Worm (Caenorhabditis elegans) whole organism, L4 larva: ENCODE results near the gene metr-1.

ENCODE experiments used
- T20F7.1 ChIP-seq: fragments of 200-800 bp; sonication (Bioruptor generic); optimal IDR thresholded peaks from 2 replicates; lab custom pipeline; 2018; ENCODE audit warnings: mild to moderate bottlenecking, missing genetic modification characterization, missing compliant biosample characterization
- aha-1 ChIP-seq: fragments of 150-350 bp; peaks from one replicate; lab custom pipeline; 2014; ENCODE audit warnings: missing biosample characterization, missing genetic modification characterization
- aly-2 ChIP-seq: sonication (generic microtip); optimal IDR thresholded peaks from 2 replicates; lab custom pipeline; 2018; ENCODE audit warnings: missing biosample characterization, missing genetic modification characterization
- ama-1 ChIP-seq: fragments of 150-350 bp; optimal IDR thresholded peaks from 2 replicates; lab custom pipeline; 2014; ENCODE audit warnings: inconsistent platforms, mixed read lengths
- ceh-20 ChIP-seq: fragments of 200-800 bp; sonication (Bioruptor generic); IDR thresholded peaks from 2 replicates; pipeline ENCODE4 v1.3.6; 2022; ENCODE audit warnings: missing genetic modification reagents, missing genetic modification characterization, missing compliant biosample characterization
- ceh-44 ChIP-seq: fragments of 200-800 bp; sonication (Bioruptor generic); IDR thresholded peaks from 2 replicates; pipeline ENCODE4 v1.3.6; 2022; ENCODE audit warnings: missing genetic modification reagents, missing genetic modification characterization, missing compliant biosample characterization
- daf-19 ChIP-seq: fragments of 200-800 bp; sonication (Bioruptor generic); conservative IDR thresholded peaks from 2 replicates; pipeline ENCODE4 v1.3.6; 2022; ENCODE audit warnings: missing genetic modification characterization, missing compliant biosample characterization
- hlh-30 ChIP-seq: sonication (generic microtip); optimal IDR thresholded peaks from 2 replicates; lab custom pipeline; 2017; ENCODE audit warnings: antibody characterized with exemption, mild to moderate bottlenecking, missing genetic modification characterization, missing compliant biosample characterization; ENCODE audit not compliant: insufficient read depth
- lin-1 ChIP-seq: fragments of 200-800 bp; sonication (Bioruptor generic); IDR thresholded peaks from 2 replicates; pipeline ENCODE4 v1.3.6; 2022; ENCODE audit warnings: missing genetic modification reagents, missing genetic modification characterization, missing compliant biosample characterization
- madf-5 ChIP-seq, 2 experiments: fragments of 200-800 bp; sonication (Bioruptor generic); IDR thresholded peaks; 2 replicates each; pipeline ENCODE4 v1.3.6; 2022; ENCODE audit warnings: missing compliant biosample characterization in 2 of 2, missing genetic modification characterization in 2 of 2
- mdl-1 ChIP-seq, 2 experiments: fragments of 150-350 bp in 1 of 2; sonication (generic microtip) in 1 of 2; optimal IDR thresholded peaks; 2 replicates each; lab custom pipeline; 2014 to 2017; ENCODE audit warnings: missing biosample characterization in 2 of 2, missing genetic modification characterization in 2 of 2
- mdt-29 ChIP-seq: fragments of 200-800 bp; sonication (Bioruptor generic); IDR thresholded peaks from 2 replicates; pipeline ENCODE4 v1.3.6; 2022; ENCODE audit warnings: missing genetic modification reagents, missing genetic modification characterization, missing compliant biosample characterization
- mep-1 ChIP-seq: fragments of 150-350 bp; sonication (generic microtip); optimal IDR thresholded peaks from 3 replicates; lab custom pipeline; 2014; ENCODE audit warnings: missing biosample characterization, missing genetic modification characterization
- mes-2 ChIP-seq: sonication (generic microtip); optimal IDR thresholded peaks from 2 replicates; lab custom pipeline; 2016; ENCODE audit warnings: missing genotype, mild to moderate bottlenecking, missing genetic modification characterization, missing compliant biosample characterization; ENCODE audit not compliant: poor library complexity, severe bottlenecking
- mxl-2 ChIP-seq: fragments of 200-800 bp; sonication (Bioruptor generic); conservative IDR thresholded peaks from 2 replicates; pipeline ENCODE4 v1.3.6; 2022; ENCODE audit warnings: missing genetic modification reagents, missing genetic modification characterization, missing compliant biosample characterization
- nhr-11 ChIP-seq: fragments of 150-350 bp; optimal IDR thresholded peaks from 2 replicates; lab custom pipeline; 2014; ENCODE audit warnings: missing biosample characterization, missing genetic modification characterization
- nhr-25 ChIP-seq: sonication (generic microtip); optimal IDR thresholded peaks from 2 replicates; lab custom pipeline; 2017; ENCODE audit warnings: missing genetic modification characterization, mild to moderate bottlenecking, missing compliant biosample characterization, antibody characterized with exemption, moderate library complexity, borderline replicate concordance; ENCODE audit not compliant: insufficient read depth
- nhr-28 ChIP-seq: fragments of 150-350 bp; optimal IDR thresholded peaks from 2 replicates; lab custom pipeline; 2014; ENCODE audit warnings: missing biosample characterization, missing genetic modification characterization
- nhr-48 ChIP-seq: sonication (generic microtip); optimal IDR thresholded peaks from 2 replicates; lab custom pipeline; 2016; ENCODE audit warnings: mild to moderate bottlenecking, missing genetic modification characterization, missing compliant biosample characterization
- nhr-76 ChIP-seq: fragments of 150-350 bp; optimal IDR thresholded peaks from 2 replicates; lab custom pipeline; 2014; ENCODE audit warnings: missing biosample characterization, missing genetic modification characterization
- pqm-1 ChIP-seq: sonication (generic microtip); optimal IDR thresholded peaks from 2 replicates; lab custom pipeline; 2017; ENCODE audit warnings: missing biosample characterization, missing genetic modification characterization
- rbr-2 ChIP-seq: sonication (generic microtip); optimal IDR thresholded peaks from 2 replicates; lab custom pipeline; 2016; ENCODE audit warnings: missing genotype, missing genetic modification characterization, missing compliant biosample characterization
- saeg-2 ChIP-seq: fragments of 200-800 bp; sonication (Bioruptor generic); IDR thresholded peaks from 2 replicates; pipeline ENCODE4 v1.3.6; 2022; ENCODE audit warnings: missing genetic modification reagents, missing genetic modification characterization, missing compliant biosample characterization
- set-16 ChIP-seq: fragments of 200-800 bp; sonication (Bioruptor generic); IDR thresholded peaks from 2 replicates; pipeline ENCODE4 v1.3.6; 2022; ENCODE audit warnings: missing genetic modification reagents, missing genetic modification characterization, missing compliant biosample characterization
- snpc-1.2 ChIP-seq: fragments of 200-800 bp; sonication (Bioruptor generic); IDR thresholded peaks from 2 replicates; pipeline ENCODE4 v1.3.6; 2022; ENCODE audit warnings: missing genetic modification reagents, missing genetic modification characterization, missing compliant biosample characterization
- spr-1 ChIP-seq: sonication (generic microtip); optimal IDR thresholded peaks from 2 replicates; lab custom pipeline; 2016; ENCODE audit warnings: mild to moderate bottlenecking, missing genetic modification characterization, missing compliant biosample characterization
- tra-1 ChIP-seq: fragments of 200-800 bp; sonication (Bioruptor generic); IDR thresholded peaks from 2 replicates; pipeline ENCODE4 v1.3.6; 2022; ENCODE audit warnings: missing genetic modification reagents, missing genetic modification characterization, missing compliant biosample characterization
- unc-130 ChIP-seq: sonication (generic microtip); optimal IDR thresholded peaks from 2 replicates; lab custom pipeline; 2016; ENCODE audit warnings: missing genetic modification reagents, missing genetic modification characterization, missing compliant biosample characterization
- unc-62 ChIP-seq, 3 experiments: fragments of 150-350 bp in 1 of 3; sonication (generic microtip); optimal IDR thresholded peaks in 2 of 3; peaks in 1 of 3; 1 replicate in 1 of 3; 2 replicates in 2 of 3; lab custom pipeline; 2014 to 2017; ENCODE audit warnings: missing biosample characterization in 3 of 3, missing genetic modification characterization in 3 of 3, missing genetic modification reagents in 3 of 3, missing genotype in 1 of 3
- zfp-2 ChIP-seq: sonication (generic microtip); optimal IDR thresholded peaks from 2 replicates; lab custom pipeline; 2016; ENCODE audit warnings: mild to moderate bottlenecking, missing genetic modification characterization, missing compliant biosample characterization
- zip-2 ChIP-seq: fragments of 150-350 bp; optimal IDR thresholded peaks from 2 replicates; lab custom pipeline; 2014; ENCODE audit warnings: missing biosample characterization, missing genetic modification characterization
- ztf-11 ChIP-seq: fragments of 150-350 bp; optimal IDR thresholded peaks from 2 replicates; lab custom pipeline; 2014; ENCODE audit warnings: missing biosample characterization, missing genetic modification characterization
- ztf-7 ChIP-seq: fragments of 150-350 bp; optimal IDR thresholded peaks from 2 replicates; lab custom pipeline; 2014; ENCODE audit warnings: missing biosample characterization, missing genetic modification characterization

The metr-1 gene

DNA sequence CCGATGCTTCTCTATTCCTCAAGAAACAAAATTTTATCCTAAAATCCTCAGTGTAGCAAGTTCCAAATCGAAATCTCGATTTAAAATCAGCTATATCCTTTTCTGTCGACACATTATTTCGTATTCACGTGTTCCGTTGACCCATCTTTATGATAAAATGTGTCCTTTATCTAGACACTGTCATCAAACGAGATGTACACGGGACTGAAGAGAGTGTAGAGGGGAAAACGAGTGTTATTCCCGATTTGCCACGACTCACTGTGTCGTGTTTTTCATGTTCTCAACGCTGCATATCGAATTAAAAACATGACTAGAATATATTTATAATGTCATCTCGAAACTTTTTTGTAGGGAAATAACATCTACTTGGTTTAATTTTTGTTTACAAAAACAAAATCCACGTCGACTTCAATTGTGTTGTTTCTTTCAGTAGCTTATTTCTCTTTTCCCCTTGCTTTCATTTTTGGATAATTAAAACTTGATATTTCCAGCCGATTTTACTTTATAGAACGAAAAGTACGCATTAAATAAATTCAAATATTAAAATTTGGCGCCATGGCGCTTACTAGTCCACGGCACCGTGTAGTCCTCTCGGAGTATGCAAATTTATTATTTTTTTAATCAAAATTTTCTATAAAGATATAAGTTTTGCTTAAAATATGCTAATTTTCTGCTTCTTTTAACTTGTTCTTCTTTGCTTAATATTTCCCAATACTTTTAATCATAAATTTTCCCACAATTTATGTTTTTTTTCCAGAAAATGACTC is at the start of gene metr-1 (continued):
- TF ChIP-seq madf-5 (GFP tag; IDR thresholded peaks at IDR 0.05; lab: Robert Waterston, UW) = no peak
- no peak for TF ChIP-seq nhr-11
- TF ChIP-seq zfp-2 = no peak
- TF ChIP-seq ztf-7 (tag; lab: Kevin White, UChicago) = no peak
- TF ChIP-seq T20F7.1 = no peak

DNA sequence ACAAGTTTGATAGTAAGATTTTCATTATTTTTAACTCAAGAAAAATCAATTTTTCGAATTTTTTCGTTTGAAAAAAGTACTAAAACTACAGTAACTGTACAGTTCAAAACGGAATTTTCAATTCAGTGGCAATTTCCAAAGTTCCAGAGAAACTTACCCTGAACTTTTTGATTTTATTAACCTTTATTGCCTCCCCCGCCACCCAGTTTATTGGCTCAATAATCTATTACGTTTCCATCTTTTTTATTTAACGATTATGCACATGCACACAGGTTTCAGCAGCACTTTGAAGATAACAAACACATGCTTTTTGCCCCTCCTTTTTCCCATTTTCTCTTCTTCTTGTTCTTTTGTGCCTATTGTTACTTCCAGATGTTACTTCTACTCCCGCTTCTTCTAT is 45.7 kb upstream of the metr-1 start, which contains the start of gene lurp-1:
Gene lurp-1, plus strand, starts transcription at position 301 of the 400 bp plus-strand sequence.
- TF ChIP-seq saeg-2 (GFP tag; lab: Robert Waterston, UW) (no peak), unc-62 (GFP tag; optimal IDR thresholded peaks at IDR 0.05 in 1 of 2; lab: Kevin White, UChicago) (peak in 1 of 2 experiments; percentile 41), unc-62 (tag; optimal IDR thresholded peaks at IDR 0.05; lab: Kevin White, UChicago) (no peak), pqm-1 (tag; lab: Kevin White, UChicago) (peak; percentile 13), set-16 (GFP tag; lab: Robert Waterston, UW) (no peak), daf-19 (GFP tag; lab: Robert Waterston, UW) (no peak)

DNA sequence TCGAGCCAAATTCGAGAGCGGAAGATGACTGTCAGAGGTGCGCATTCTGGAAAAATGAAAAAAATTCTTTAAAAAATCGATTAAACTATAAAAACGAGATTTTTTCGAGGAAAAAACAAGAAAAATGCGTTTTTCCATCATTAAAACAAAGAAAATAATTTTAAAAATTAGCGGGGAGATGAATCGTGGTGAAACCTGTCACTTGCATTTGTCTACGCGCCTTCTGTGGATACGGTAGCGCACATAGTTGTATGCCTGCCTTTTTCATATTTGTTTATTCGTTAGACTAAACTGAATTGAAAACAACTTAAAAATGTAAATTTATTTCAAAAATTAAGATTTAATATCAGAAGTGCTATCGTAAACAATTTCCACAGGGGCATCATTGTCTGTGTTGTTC is 42.0 kb upstream of the metr-1 start, which contains the start of gene egg-3:
Gene egg-3, minus strand, starts transcription at position 46 of the 400 bp plus-strand sequence.
- TF ChIP-seq unc-130 (GFP tag; lab: Kevin White, UChicago) (peak; percentile 33), nhr-48 (tag; lab: Kevin White, UChicago) (no peak)

DNA sequence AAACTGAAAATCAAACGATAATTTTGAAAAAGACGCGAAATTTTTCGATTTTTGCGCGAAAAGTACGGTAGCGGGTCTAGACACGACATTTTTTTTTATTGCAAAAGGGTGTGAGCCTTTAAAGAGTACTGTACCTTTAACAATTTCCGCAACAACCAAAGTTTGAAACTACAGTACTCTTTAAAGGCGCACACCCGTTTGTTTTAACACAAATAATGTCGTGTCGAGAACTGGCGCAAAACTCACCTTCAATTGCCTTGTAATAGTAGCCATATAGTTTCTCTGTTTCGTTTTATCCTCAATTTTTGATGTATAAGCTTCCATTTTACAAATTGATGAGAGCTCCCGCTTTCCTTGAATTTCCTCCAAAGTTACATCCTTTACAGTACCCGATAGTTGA is 41.1 kb upstream of the metr-1 start:
- TF ChIP-seq ztf-11 (no peak), rbr-2 (no peak), spr-1 (tag; lab: Kevin White, UChicago) (no peak), aha-1 (tag; lab: Kevin White, UChicago) (peak; percentile 91)
- TF ChIP-seq, all 104 proteins: peak for 1

DNA sequence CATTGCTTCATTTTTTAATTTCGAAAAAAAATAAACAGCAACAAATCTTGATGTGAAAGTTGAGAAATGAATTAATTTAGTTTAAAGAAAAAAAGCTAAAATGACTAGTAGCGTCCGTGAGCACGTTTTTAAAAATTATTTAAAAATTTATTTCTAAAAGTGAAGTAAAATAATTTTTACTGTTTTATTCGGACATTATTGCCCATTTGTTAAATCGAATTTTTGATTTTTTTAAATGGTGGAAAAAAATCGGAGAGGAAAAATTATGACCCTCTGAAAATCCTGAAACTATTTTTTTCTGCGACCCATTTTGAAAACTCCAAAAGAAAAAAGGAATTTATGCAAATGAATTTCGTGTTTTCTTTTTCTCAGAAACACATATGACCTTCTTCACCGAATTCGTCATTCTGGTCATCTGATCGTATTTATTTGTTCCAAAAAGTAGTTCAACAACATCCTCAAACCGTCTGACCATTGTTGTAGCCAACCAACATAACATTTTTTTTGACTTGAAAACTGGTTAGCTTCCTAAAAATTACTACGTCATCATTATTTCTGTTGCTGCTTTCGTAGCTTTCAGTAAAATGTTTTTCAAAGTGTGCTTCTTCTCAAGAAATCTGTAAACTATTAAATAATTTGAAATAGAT is 40.4 kb upstream of the metr-1 start, which contains the start of gene F44F4.3:
Gene F44F4.3, minus strand, starts transcription at position 51 of the 647 bp plus-strand sequence.
- TF ChIP-seq mes-2 = no peak
- peak; percentile 14 for TF ChIP-seq hlh-30 (tag; lab: Kevin White, UChicago)
- no peak for TF ChIP-seq ama-1 (lab: Kevin White, UChicago)
- TF ChIP-seq mdt-29 = no peak
- peak; percentile 52 for TF ChIP-seq aha-1 (tag; lab: Kevin White, UChicago)
- TF ChIP-seq nhr-28 = peak; percentile 3
- TF ChIP-seq ceh-20 (GFP tag; lab: Robert Waterston, UW) = no peak
- TF ChIP-seq, all 104 proteins: peak for 3

DNA sequence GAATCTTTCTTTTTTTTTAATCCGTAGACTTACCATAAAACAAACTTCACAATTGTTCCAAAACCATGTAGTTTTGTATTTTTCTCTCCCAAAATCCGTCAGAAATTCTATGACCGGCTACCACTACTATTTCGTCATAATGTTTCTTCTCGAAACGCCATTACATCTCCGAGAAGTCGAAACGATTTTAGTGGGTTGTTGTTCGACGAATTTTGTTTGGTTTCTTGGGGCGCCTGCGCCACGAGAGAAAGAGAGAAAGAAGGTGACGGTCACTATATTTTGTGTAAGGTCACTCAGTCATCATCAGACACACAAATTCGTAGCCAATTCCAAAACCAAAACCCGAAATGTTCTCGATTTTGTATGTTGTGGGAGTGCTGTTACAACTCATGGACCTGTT is 39.3 kb upstream of the metr-1 start:
- TF ChIP-seq tra-1 = no peak
- no peak for TF ChIP-seq ceh-20 (GFP tag; lab: Robert Waterston, UW)
- peak; percentile 29 for TF ChIP-seq nhr-25 (tag; lab: Kevin White, UChicago)
- TF ChIP-seq ztf-7 (tag; lab: Kevin White, UChicago) = no peak
- no peak for TF ChIP-seq aly-2 (tag; lab: Kevin White, UChicago)
- peak; percentile 93 for TF ChIP-seq nhr-28
- TF ChIP-seq unc-62 (GFP tag; optimal IDR thresholded peaks at IDR 0.05 in 1 of 2; lab: Kevin White, UChicago) = peak in 1 of 2 experiments; percentile 87
- TF ChIP-seq unc-62 (tag; optimal IDR thresholded peaks at IDR 0.05; lab: Kevin White, UChicago) = no peak
- TF ChIP-seq hlh-30 (tag; lab: Kevin White, UChicago) = peak; percentile 56
- TF ChIP-seq nhr-48 (tag; lab: Kevin White, UChicago) = no peak
- TF ChIP-seq zip-2 (tag; lab: Kevin White, UChicago) = no peak
- TF ChIP-seq ceh-44 (GFP tag; lab: Robert Waterston, UW) = no peak
- no peak for TF ChIP-seq lin-1 (GFP tag; lab: Robert Waterston, UW)
- peak; percentile 19 for TF ChIP-seq aha-1 (tag; lab: Kevin White, UChicago)
- no peak for TF ChIP-seq nhr-76 (tag; lab: Kevin White, UChicago)
- no peak for TF ChIP-seq snpc-1.2 (GFP tag; lab: Robert Waterston, UW)
- TF ChIP-seq mdl-1 (tag; optimal IDR thresholded peaks at IDR 0.05; lab: Kevin White, UChicago) = peak in 1 of 2 experiments; percentile 38
- peak; percentile 7 for TF ChIP-seq mep-1
- no peak for TF ChIP-seq mxl-2 (GFP tag; lab: Robert Waterston, UW)
